Worm (Caenorhabditis elegans): Measurements from ENCODE around the gene K02E2.6.

K02E2.6 gene

ce11 chrV:20423428-20423827 lies 43.1 kb downstream of the K02E2.6 start:
- TF ChIP-seq dve-1 (tag; optimal IDR thresholded peaks at IDR 0.05; ENCODE audit: insufficient read depth) (peak; percentile 36), nhr-10 (tag; optimal IDR thresholded peaks at IDR 0.05) (no peak), ceh-44 (GFP tag; IDR thresholded peaks at IDR 0.05) (no peak), fkh-10 (GFP tag; optimal IDR thresholded peaks at IDR 0.05) (no peak), ceh-28 (tag; optimal IDR thresholded peaks at IDR 0.05) (no peak), set-16 (GFP tag; IDR thresholded peaks at IDR 0.05) (no peak), daf-12 (tag; optimal IDR thresholded peaks at IDR 0.05) (no peak), lin-13 (GFP tag; optimal IDR thresholded peaks at IDR 0.05) (no peak), ceh-20 (GFP tag; IDR thresholded peaks at IDR 0.05) (no peak), spr-3 (GFP tag; optimal IDR thresholded peaks at IDR 0.05) (no peak), D1046.2 (GFP tag; IDR thresholded peaks at IDR 0.05) (no peak), zfp-3 (GFP tag; conservative IDR thresholded peaks at IDR 0.05) (no peak), F44E2.7 (GFP tag; IDR thresholded peaks at IDR 0.05) (no peak), spr-1 (tag; optimal IDR thresholded peaks at IDR 0.05) (no peak), madf-9 (GFP tag; conservative IDR thresholded peaks at IDR 0.05) (no peak), nhr-28 (tag; optimal IDR thresholded peaks at IDR 0.05) (peak; percentile 53), unc-62 (GFP tag; optimal IDR thresholded peaks at IDR 0.05 in 1 of 2) (peak in 1 of 2 experiments; percentile 57), unc-62 (tag; optimal IDR thresholded peaks at IDR 0.05) (no peak), dmd-6 (GFP tag; IDR thresholded peaks at IDR 0.05) (peak; percentile 53; the same call in 1 of the 2 replicates), egl-43 (GFP tag; IDR thresholded peaks at IDR 0.05) (no peak), egl-27 (tag; optimal IDR thresholded peaks at IDR 0.05) (no peak), tag-97 (GFP tag; IDR thresholded peaks at IDR 0.05) (no peak), dpl-1 (GFP tag; optimal IDR thresholded peaks at IDR 0.05) (no peak), R02D3.7 (tag; optimal IDR thresholded peaks at IDR 0.05) (no peak), daf-19 (GFP tag; conservative IDR thresholded peaks at IDR 0.05) (no peak), cey-2 (tag; optimal IDR thresholded peaks at IDR 0.05; ENCODE audit: borderline replicate concordance, insufficient read depth) (no peak), Y48G9A.11 (GFP tag; IDR thresholded peaks at IDR 0.05) (no peak), hlh-30 (tag; optimal IDR thresholded peaks at IDR 0.05; ENCODE audit: insufficient read depth) (peak; percentile 30), hlh-11 (tag; optimal IDR thresholded peaks at IDR 0.05) (peak; percentile 52), nhr-42 (GFP tag; IDR thresholded peaks at IDR 0.05) (no peak), ces-1 (GFP tag; optimal IDR thresholded peaks at IDR 0.05) (no peak), daf-16 (GFP tag; optimal IDR thresholded peaks at IDR 0.05) (peak in 1 of 2 experiments; percentile 74), daf-16 (tag; optimal IDR thresholded peaks at IDR 0.05) (peak; percentile 99)

- TF ChIP-seq mxl-3 (GFP tag; optimal IDR thresholded peaks at IDR 0.05) = peak; percentile 53
- TF ChIP-seq dmd-8 (GFP tag; IDR thresholded peaks at IDR 0.05) = 0 out of 2 replicates have a peak, but pooled peaks have one; percentile 24
- peak in 1 of 2 experiments; percentile 56 for TF ChIP-seq hif-1 (tag; optimal IDR thresholded peaks at IDR 0.05)
- TF ChIP-seq spr-1 (tag; optimal IDR thresholded peaks at IDR 0.05) = no peak
- no peak for TF ChIP-seq ZK337.2 (GFP tag; IDR thresholded peaks at IDR 0.05)
- no peak for TF ChIP-seq daf-16 (GFP tag; optimal IDR thresholded peaks at IDR 0.05)
- TF ChIP-seq daf-16 (tag; optimal IDR thresholded peaks at IDR 0.05) = peak; percentile 86
- TF ChIP-seq nhr-42 (GFP tag; IDR thresholded peaks at IDR 0.05) = no peak
- TF ChIP-seq dpl-1 (GFP tag; optimal IDR thresholded peaks at IDR 0.05) = peak; percentile 90
- peak in 1 of 2 experiments; percentile 36 for TF ChIP-seq lsy-2 (tag; optimal IDR thresholded peaks at IDR 0.05)
- TF ChIP-seq nhr-41 (GFP tag; IDR thresholded peaks at IDR 0.05) = 0 out of 2 replicates have a peak, but pooled peaks have one; percentile 44
- TF ChIP-seq pha-4 (GFP tag; IDR thresholded peaks at IDR 0.05) = no peak
- no peak for TF ChIP-seq pha-4 (tag; optimal IDR thresholded peaks at IDR 0.05)
- TF ChIP-seq F26F4.8 (GFP tag; conservative IDR thresholded peaks at IDR 0.05) = 0 out of 2 replicates have a peak, but pooled peaks have one; percentile 26
- 0 out of 2 replicates have a peak, but pooled peaks have one; percentile 25 for TF ChIP-seq egl-43 (GFP tag; IDR thresholded peaks at IDR 0.05)
- TF ChIP-seq ceh-20 (GFP tag; IDR thresholded peaks at IDR 0.05) = 0 out of 2 replicates have a peak, but pooled peaks have one; percentile 10
- TF ChIP-seq nhr-102 (tag; optimal IDR thresholded peaks at IDR 0.05) = peak; percentile 16
- peak; percentile 77 for TF ChIP-seq dve-1 (tag; optimal IDR thresholded peaks at IDR 0.05; ENCODE audit: insufficient read depth)
- peak; percentile 2 for TF ChIP-seq pqm-1 (tag; optimal IDR thresholded peaks at IDR 0.05)
- no peak for TF ChIP-seq Y75B8A.6 (GFP tag; IDR thresholded peaks at IDR 0.05)
- TF ChIP-seq Y105C5A.15 (GFP tag; IDR thresholded peaks at IDR 0.05) = no peak
- peak; percentile 0 for TF ChIP-seq rbr-2 (tag; optimal IDR thresholded peaks at IDR 0.05)
- TF ChIP-seq lin-39 (tag; optimal IDR thresholded peaks at IDR 0.05) = no peak
These were observed 44.1 kb downstream of the K02E2.6 start for ce11 chrV:20424229-20425182.
